Fruit fly (Drosophila melanogaster): ENCODE data around the gene Toll-9.

Toll-9 gene

DNA sequence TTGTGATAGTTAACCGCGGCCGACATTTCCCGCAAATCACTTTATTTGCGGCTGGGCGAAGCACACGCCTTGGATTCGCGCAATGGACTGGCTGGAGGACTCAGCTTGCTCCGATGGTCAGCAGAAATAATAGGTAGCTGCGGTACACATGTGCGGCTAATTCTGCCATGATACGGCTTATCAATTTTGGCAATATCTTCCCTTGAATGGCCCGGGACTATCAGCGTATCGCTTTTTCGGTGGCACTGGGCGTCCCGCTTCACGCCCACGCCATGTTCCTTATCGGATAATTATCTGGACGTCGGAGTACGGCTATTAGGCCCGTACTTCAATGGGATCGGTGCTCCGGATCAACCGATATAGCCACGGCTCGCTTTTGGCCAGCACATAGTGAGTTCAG lies 450 bp downstream of the Toll-9 start (continued):
- TF ChIP-seq CG15479 (GFP tag; optimal IDR thresholded peaks at IDR 0.05) (peak; percentile 73), exex (tag; optimal IDR thresholded peaks at IDR 0.05) (peak; percentile 91), GATAe (GFP tag; conservative IDR thresholded peaks at IDR 0.05) (peak; percentile 48; the same call in 1 of the 2 replicates), ac (GFP tag; optimal IDR thresholded peaks at IDR 0.05) (no peak), lilli (GFP tag; optimal IDR thresholded peaks at IDR 0.05) (no peak), grn (GFP tag; optimal IDR thresholded peaks at IDR 0.05) (no peak), lbe (GFP tag; optimal IDR thresholded peaks at IDR 0.05) (no peak), z (GFP tag; IDR thresholded peaks at IDR 0.05) (no peak), Dek (tag; optimal IDR thresholded peaks at IDR 0.05) (no peak)

DNA sequence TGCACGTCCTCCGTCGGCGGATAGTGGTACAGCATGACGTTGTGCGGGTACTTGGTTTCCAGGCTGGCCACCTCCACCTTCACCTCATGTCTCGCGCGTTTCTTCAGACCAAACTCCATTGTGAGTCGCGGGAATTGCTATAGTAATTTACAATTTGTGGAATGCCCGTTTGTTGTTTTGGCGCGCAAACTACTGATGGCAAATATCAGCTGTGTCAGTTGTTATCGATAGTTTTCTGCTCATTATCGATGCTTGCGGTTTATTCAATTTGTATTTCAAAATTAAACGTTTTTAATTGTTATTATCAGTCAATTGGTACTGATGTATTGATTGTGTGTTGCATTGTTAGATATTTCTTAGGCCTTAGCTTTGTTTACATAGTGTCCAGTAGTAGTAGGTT lies 5.1 kb downstream of the Toll-9 start, which contains the start of gene Prim2:
TSS of gene Prim2 (minus strand) at position 197 of the 400 bp plus-strand sequence.
- TF ChIP-seq E2f1 (GFP tag; IDR thresholded peaks at IDR 0.05): peak; percentile 87
- TF ChIP-seq HLH4C (GFP tag; IDR thresholded peaks at IDR 0.05; ENCODE audit: partially characterized antibody): peak; percentile 44; the same call in 1 of the 3 replicates
- no peak for TF ChIP-seq gcm (GFP tag; optimal IDR thresholded peaks at IDR 0.05)
- no peak for TF ChIP-seq HHEX (GFP tag; optimal IDR thresholded peaks at IDR 0.05)
- TF ChIP-seq tna (GFP tag; IDR thresholded peaks at IDR 0.05; ENCODE audit: partially characterized antibody): peak; percentile 43; the same call in 1 of the 2 replicates
- TF ChIP-seq CG2116 (GFP tag; optimal IDR thresholded peaks at IDR 0.05): peak; percentile 61
- peak; percentile 89 for TF ChIP-seq Dp (GFP tag; optimal IDR thresholded peaks at IDR 0.05)
- peak; percentile 34; the same call in 1 of the 3 replicates for TF ChIP-seq vnd (GFP tag; IDR thresholded peaks at IDR 0.05; ENCODE audit: partially characterized antibody)
- no peak for TF ChIP-seq CG16863 (GFP tag; optimal IDR thresholded peaks at IDR 0.05)
- TF ChIP-seq gfzf (GFP tag; optimal IDR thresholded peaks at IDR 0.05): peak; percentile 26
- peak; percentile 69 for TF ChIP-seq amos (GFP tag; IDR thresholded peaks at IDR 0.05; ENCODE audit: partially characterized antibody)
- TF ChIP-seq hbn (GFP tag; IDR thresholded peaks at IDR 0.05; ENCODE audit: partially characterized antibody): peak; percentile 54
- TF ChIP-seq Dref (GFP tag; IDR thresholded peaks at IDR 0.05): peak; percentile 75
- no peak for TF ChIP-seq exex (tag; optimal IDR thresholded peaks at IDR 0.05)
- TF ChIP-seq E2f2 (GFP tag; IDR thresholded peaks at IDR 0.05): peak; percentile 90
- peak; percentile 68 for TF ChIP-seq bbx (GFP tag; IDR thresholded peaks at IDR 0.05; ENCODE audit: partially characterized antibody)
- peak; percentile 39; the same call in 1 of the 2 replicates for TF ChIP-seq ato (GFP tag; IDR thresholded peaks at IDR 0.05; ENCODE audit: partially characterized antibody)
- peak; percentile 72 for TF ChIP-seq Bgb (GFP tag; IDR thresholded peaks at IDR 0.05; ENCODE audit: partially characterized antibody)
- TF ChIP-seq CG10267 (tag; optimal IDR thresholded peaks at IDR 0.05): peak; percentile 21
- TF ChIP-seq Scr (GFP tag; IDR thresholded peaks at IDR 0.05; ENCODE audit: partially characterized antibody): peak; percentile 70
- peak; percentile 81 for TF ChIP-seq trem (tag; optimal IDR thresholded peaks at IDR 0.05)
- TF ChIP-seq MESR4 (GFP tag; optimal IDR thresholded peaks at IDR 0.05): peak; percentile 12
- TF ChIP-seq CG6791 (GFP tag; IDR thresholded peaks at IDR 0.05; ENCODE audit: partially characterized antibody): peak; percentile 69
- peak; percentile 61; the same call in 1 of the 3 replicates for TF ChIP-seq CG14860 (GFP tag; IDR thresholded peaks at IDR 0.05; ENCODE audit: partially characterized antibody)
- peak; percentile 85 for TF ChIP-seq MBD-R2 (GFP tag; IDR thresholded peaks at IDR 0.05)
- TF ChIP-seq NC2β (GFP tag; optimal IDR thresholded peaks at IDR 0.05): no peak
- no peak for TF ChIP-seq shn (GFP tag; optimal IDR thresholded peaks at IDR 0.05)
- peak; percentile 16 for TF ChIP-seq Sin3A (optimal IDR thresholded peaks at IDR 0.05)
- peak; percentile 72 for TF ChIP-seq unc-4 (GFP tag; IDR thresholded peaks at IDR 0.05; ENCODE audit: partially characterized antibody)
- no peak for TF ChIP-seq CG10366 (GFP tag; IDR thresholded peaks at IDR 0.05)
- no peak for TF ChIP-seq CG6813 (GFP tag; optimal IDR thresholded peaks at IDR 0.05)
- TF ChIP-seq CG12391 (tag; optimal IDR thresholded peaks at IDR 0.05): no peak
- peak; percentile 79 for TF ChIP-seq CG13287 (GFP tag; IDR thresholded peaks at IDR 0.05; ENCODE audit: partially characterized antibody)
- TF ChIP-seq zen2 (GFP tag; IDR thresholded peaks at IDR 0.05; ENCODE audit: partially characterized antibody): peak; percentile 61; the same call in 2 of the 3 replicates
- peak; percentile 93 for TF ChIP-seq Myb (GFP tag; optimal IDR thresholded peaks at IDR 0.05)
- peak; percentile 75; the same call in 2 of the 3 replicates for TF ChIP-seq Opbp (GFP tag; IDR thresholded peaks at IDR 0.05; ENCODE audit: partially characterized antibody)
- TF ChIP-seq CTCF (GFP tag; optimal IDR thresholded peaks at IDR 0.05): peak; percentile 63
- TF ChIP-seq CG13296 (GFP tag; optimal IDR thresholded peaks at IDR 0.05): no peak
- TF ChIP-seq CG34224 (GFP tag; IDR thresholded peaks at IDR 0.05; ENCODE audit: partially characterized antibody): peak; percentile 69

Measured in whole organism, embryonic.